Fruit fly (Drosophila melanogaster) whole organism, embryonic: ENCODE results near the gene CG17224.

Source experiments
- Adf1 ChIP-seq: fragments of 200-800 bp; sonication (Bioruptor generic); IDR thresholded peaks from 2 replicates; pipeline ENCODE4 v1.3.6; 2022; ENCODE audit warnings: missing biosample characterization, missing genetic modification characterization
- B-H2 ChIP-seq: fragments of 200-800 bp; sonication (Bioruptor generic); optimal IDR thresholded peaks from 2 replicates; lab custom pipeline; 2018; ENCODE audit warnings: missing biosample characterization, mild to moderate bottlenecking, missing genetic modification characterization
- CG10321 ChIP-seq: fragments of 200-800 bp; sonication (Bioruptor generic); IDR thresholded peaks from 2 replicates; pipeline ENCODE4 v1.3.6; 2022; ENCODE audit warnings: missing biosample characterization, missing genetic modification characterization
- CG11093 ChIP-seq: fragments of 200-800 bp; sonication (Bioruptor generic); IDR thresholded peaks from 3 replicates; pipeline ENCODE4 v1.3.6; 2022; ENCODE audit warnings: missing biosample characterization, missing genetic modification characterization
- CG11695 ChIP-seq: fragments of 200-800 bp; sonication (Bioruptor generic); IDR thresholded peaks from 3 replicates; pipeline ENCODE4 v1.3.6; 2022; ENCODE audit warnings: missing biosample characterization, missing genetic modification characterization
- CG17328 ChIP-seq: fragments of 200-800 bp; sonication (Bioruptor generic); IDR thresholded peaks from 2 replicates; pipeline ENCODE4 v1.3.6; 2022; ENCODE audit warnings: missing biosample characterization, missing genetic modification characterization
- CG2120 ChIP-seq: fragments of 200-800 bp; sonication (Bioruptor generic); optimal IDR thresholded peaks from 3 replicates; lab custom pipeline; 2016; ENCODE audit warnings: missing biosample characterization, missing genetic modification characterization
- CG30431 ChIP-seq: fragments of 200-800 bp; sonication (Bioruptor generic); optimal IDR thresholded peaks from 2 replicates; lab custom pipeline; 2017; ENCODE audit warnings: missing biosample characterization, missing genetic modification characterization
- CG31388 ChIP-seq: fragments of 200-800 bp; sonication (Bioruptor generic); optimal IDR thresholded peaks from 2 replicates; lab custom pipeline; 2016; ENCODE audit warnings: missing biosample characterization, missing genetic modification characterization
- CG3838 ChIP-seq: fragments of 200-800 bp; sonication (Bioruptor generic); optimal IDR thresholded peaks from 3 replicates; lab custom pipeline; 2016; ENCODE audit warnings: missing biosample characterization, missing genetic modification characterization
- CG3995 ChIP-seq: fragments of 200-800 bp; sonication (Bioruptor generic); optimal IDR thresholded peaks from 3 replicates; lab custom pipeline; 2016; ENCODE audit warnings: missing biosample characterization, missing genetic modification characterization
- CG4328 ChIP-seq: fragments of 200-800 bp; sonication (Bioruptor generic); optimal IDR thresholded peaks from 3 replicates; lab custom pipeline; 2017; ENCODE audit warnings: missing biosample characterization, missing genetic modification reagents, missing genetic modification characterization
- CkIIα-i1 ChIP-seq: fragments of 200-800 bp; sonication (Bioruptor generic); IDR thresholded peaks from 2 replicates; pipeline ENCODE4 v1.3.6; 2022; ENCODE audit warnings: missing biosample characterization, missing genetic modification characterization
- Elba2 ChIP-seq: fragments of 200-800 bp; sonication (Bioruptor generic); optimal IDR thresholded peaks from 3 replicates; lab custom pipeline; 2016; ENCODE audit warnings: missing biosample characterization, missing genetic modification characterization
- Ets97D ChIP-seq: fragments of 200-800 bp; sonication (Bioruptor generic); optimal IDR thresholded peaks from 3 replicates; lab custom pipeline; 2016; ENCODE audit warnings: missing biosample characterization, missing genetic modification characterization
- Gug ChIP-seq: fragments of 200-800 bp; sonication (Bioruptor generic); IDR thresholded peaks from 4 replicates; pipeline ENCODE4 v1.3.6; 2022; ENCODE audit warnings: missing biosample characterization, missing genetic modification characterization
- Hr39 ChIP-seq: fragments of >200 bp; optimal IDR thresholded peaks from 2 replicates; lab custom pipeline; 2017
- Hr51 ChIP-seq, 2 experiments: fragments of 200-800 bp; sonication (Bioruptor generic); optimal IDR thresholded peaks; 2 replicates in 1 of 2; 3 replicates in 1 of 2; lab custom pipeline; 2016 to 2018; ENCODE audit warnings: missing biosample characterization in 2 of 2, missing genetic modification characterization in 2 of 2, mild to moderate bottlenecking in 1 of 2, moderate library complexity in 1 of 2
- Jarid2 ChIP-seq: fragments of 200-800 bp; sonication (Bioruptor generic); optimal IDR thresholded peaks from 3 replicates; lab custom pipeline; 2017; ENCODE audit warnings: mild to moderate bottlenecking, missing biosample characterization, missing genetic modification reagents, missing genetic modification characterization
- Lhr ChIP-seq: fragments of 200-800 bp; sonication (Bioruptor generic); optimal IDR thresholded peaks from 3 replicates; lab custom pipeline; 2017; ENCODE audit warnings: mild to moderate bottlenecking, missing biosample characterization, missing genetic modification reagents, missing genetic modification characterization
- Meics ChIP-seq: fragments of 200-800 bp; sonication (Bioruptor generic); optimal IDR thresholded peaks from 2 replicates; lab custom pipeline; 2017; ENCODE audit warnings: missing biosample characterization, mild to moderate bottlenecking, missing genetic modification characterization
- Nf-YA ChIP-seq: fragments of 200-800 bp; sonication (Bioruptor generic); IDR thresholded peaks from 2 replicates; pipeline ENCODE4 v1.3.6; 2022; ENCODE audit warnings: missing biosample characterization, missing genetic modification characterization
- Ssrp ChIP-seq: fragments of 200-800 bp; sonication (Bioruptor generic); optimal IDR thresholded peaks from 2 replicates; lab custom pipeline; 2018; ENCODE audit warnings: missing biosample characterization, mild to moderate bottlenecking, missing genetic modification characterization, moderate library complexity
- Taf1 ChIP-seq: fragments of 200-800 bp; sonication (Bioruptor generic); IDR thresholded peaks from 2 replicates; pipeline ENCODE4 v1.3.6; 2022; ENCODE audit warnings: missing biosample characterization, missing genetic modification characterization
- Tbp ChIP-seq: fragments of >200 bp; optimal IDR thresholded peaks from 2 replicates; lab custom pipeline; 2018; ENCODE audit warnings: missing biosample characterization, missing genetic modification characterization
- al ChIP-seq: fragments of 200-800 bp; sonication (Bioruptor generic); IDR thresholded peaks from 2 replicates; pipeline ENCODE4 v1.3.6; 2022; ENCODE audit warnings: missing biosample characterization, missing genetic modification characterization
- ara ChIP-seq: fragments of 200-800 bp; sonication (Bioruptor generic); IDR thresholded peaks from 2 replicates; pipeline ENCODE4 v1.3.6; 2022; ENCODE audit warnings: missing biosample characterization, missing genetic modification characterization
- ash1 ChIP-seq: fragments of 200-800 bp; sonication (Bioruptor generic); optimal IDR thresholded peaks from 2 replicates; lab custom pipeline; 2018; ENCODE audit warnings: missing biosample characterization, mild to moderate bottlenecking, missing genetic modification characterization
- bowl ChIP-seq: fragments of 200-800 bp; sonication (Bioruptor generic); IDR thresholded peaks from 2 replicates; pipeline ENCODE4 v1.3.6; 2022; ENCODE audit warnings: missing biosample characterization, missing genetic modification characterization
- chn ChIP-seq: fragments of 200-800 bp; sonication (Bioruptor generic); optimal IDR thresholded peaks from 2 replicates; lab custom pipeline; 2016; ENCODE audit warnings: missing biosample characterization, missing genetic modification characterization
- dan ChIP-seq: fragments of 200-800 bp; sonication (Bioruptor generic); IDR thresholded peaks from 2 replicates; pipeline ENCODE4 v1.3.6; 2022; ENCODE audit warnings: missing biosample characterization, missing genetic modification characterization
- dm ChIP-seq: fragments of 200-800 bp; sonication (Bioruptor generic); optimal IDR thresholded peaks from 3 replicates; lab custom pipeline; 2016; ENCODE audit warnings: missing biosample characterization, missing genetic modification characterization
- emc ChIP-seq: fragments of 200-800 bp; sonication (Bioruptor generic); optimal IDR thresholded peaks from 2 replicates; lab custom pipeline; 2016; ENCODE audit warnings: missing biosample characterization, missing genetic modification characterization
- esg ChIP-seq: fragments of 200-800 bp; sonication (Bioruptor generic); conservative IDR thresholded peaks from 2 replicates; pipeline ENCODE4 v1.3.6; 2022; ENCODE audit warnings: missing biosample characterization, missing genetic modification characterization
- gem ChIP-seq: fragments of 200-800 bp; sonication (Bioruptor generic); optimal IDR thresholded peaks from 2 replicates; lab custom pipeline; 2019; ENCODE audit warnings: missing biosample characterization, mild to moderate bottlenecking, missing genetic modification characterization, moderate library complexity
- grn ChIP-seq: fragments of 200-800 bp; sonication (Bioruptor generic); optimal IDR thresholded peaks from 3 replicates; lab custom pipeline; 2017; ENCODE audit warnings: missing biosample characterization, missing genetic modification characterization
- gsb-n ChIP-seq: fragments of 200-800 bp; sonication (Bioruptor generic); optimal IDR thresholded peaks from 3 replicates; lab custom pipeline; 2018; ENCODE audit warnings: missing biosample characterization, mild to moderate bottlenecking, missing genetic modification characterization
- inv ChIP-seq: fragments of 200-800 bp; sonication (Bioruptor generic); IDR thresholded peaks from 2 replicates; pipeline ENCODE4 v1.3.6; 2022; ENCODE audit warnings: missing biosample characterization, missing genetic modification characterization; ENCODE audit not compliant: partially characterized antibody
- jigr1 ChIP-seq: fragments of 200-800 bp; sonication (Bioruptor generic); IDR thresholded peaks from 3 replicates; pipeline ENCODE4 v1.3.6; 2022; ENCODE audit warnings: missing biosample characterization, missing genetic modification characterization
- jumu ChIP-seq: fragments of 200-800 bp; sonication (Bioruptor generic); optimal IDR thresholded peaks from 3 replicates; lab custom pipeline; 2016; ENCODE audit warnings: missing biosample characterization, missing genetic modification characterization
- ken ChIP-seq: fragments of 200-800 bp; sonication (Bioruptor generic); IDR thresholded peaks from 3 replicates; pipeline ENCODE4 v1.3.6; 2022; ENCODE audit warnings: missing biosample characterization, missing genetic modification characterization
- knrl ChIP-seq: fragments of 200-800 bp; sonication (Bioruptor generic); IDR thresholded peaks from 3 replicates; pipeline ENCODE4 v1.3.6; 2022; ENCODE audit warnings: missing biosample characterization, missing genetic modification characterization; ENCODE audit not compliant: partially characterized antibody
- lov ChIP-seq, 2 experiments: fragments of 200-800 bp in 1 of 2; fragments of >200 bp in 1 of 2; sonication (Bioruptor generic) in 1 of 2; IDR thresholded peaks in 1 of 2; optimal IDR thresholded peaks in 1 of 2; 2 replicates in 1 of 2; 3 replicates in 1 of 2; pipeline versions ENCODE4 v1.3.6 to Lab custom; 2017 to 2022; ENCODE audit warnings: missing biosample characterization in 1 of 2, missing genetic modification characterization in 1 of 2
- maf-S ChIP-seq: fragments of 200-800 bp; sonication (Bioruptor generic); optimal IDR thresholded peaks from 2 replicates; lab custom pipeline; 2016; ENCODE audit warnings: missing biosample characterization, missing genetic modification characterization
- mam ChIP-seq: fragments of 200-800 bp; sonication (Bioruptor generic); optimal IDR thresholded peaks from 3 replicates; lab custom pipeline; 2016; ENCODE audit warnings: missing biosample characterization, missing genetic modification characterization
- nau ChIP-seq: fragments of 200-800 bp; sonication (Bioruptor generic); optimal IDR thresholded peaks from 3 replicates; lab custom pipeline; 2017; ENCODE audit warnings: missing biosample characterization, mild to moderate bottlenecking, missing genetic modification characterization, missing genetic modification reagents
- p53 ChIP-seq: fragments of 200-800 bp; sonication (Bioruptor generic); optimal IDR thresholded peaks from 2 replicates; lab custom pipeline; 2016; ENCODE audit warnings: missing biosample characterization, missing genetic modification characterization
- pum ChIP-seq: fragments of 200-800 bp; sonication (Bioruptor generic); optimal IDR thresholded peaks from 2 replicates; lab custom pipeline; 2016; ENCODE audit warnings: missing biosample characterization, missing genetic modification characterization
- pzg ChIP-seq: fragments of 200-800 bp; sonication (Bioruptor generic); optimal IDR thresholded peaks from 3 replicates; lab custom pipeline; 2018; ENCODE audit warnings: missing biosample characterization, mild to moderate bottlenecking, missing genetic modification characterization, moderate library complexity
- ranshi ChIP-seq: fragments of 200-800 bp; sonication (Bioruptor generic); IDR thresholded peaks from 2 replicates; pipeline ENCODE4 v1.3.6; 2022; ENCODE audit warnings: missing biosample characterization, missing genetic modification characterization
- sd ChIP-seq: fragments of 200-800 bp; sonication (Bioruptor generic); optimal IDR thresholded peaks from 3 replicates; lab custom pipeline; 2018; ENCODE audit warnings: missing biosample characterization, mild to moderate bottlenecking, missing genetic modification characterization, moderate library complexity
- sim ChIP-seq: fragments of 200-800 bp; sonication (Bioruptor generic); IDR thresholded peaks from 2 replicates; pipeline ENCODE4 v1.3.6; 2022; ENCODE audit warnings: missing biosample characterization, missing genetic modification characterization
- zen2 ChIP-seq: fragments of 200-800 bp; sonication (Bioruptor generic); IDR thresholded peaks from 3 replicates; pipeline ENCODE4 v1.3.6; 2022; ENCODE audit warnings: missing biosample characterization, missing genetic modification characterization; ENCODE audit not compliant: partially characterized antibody

Gene CG17224

DNA sequence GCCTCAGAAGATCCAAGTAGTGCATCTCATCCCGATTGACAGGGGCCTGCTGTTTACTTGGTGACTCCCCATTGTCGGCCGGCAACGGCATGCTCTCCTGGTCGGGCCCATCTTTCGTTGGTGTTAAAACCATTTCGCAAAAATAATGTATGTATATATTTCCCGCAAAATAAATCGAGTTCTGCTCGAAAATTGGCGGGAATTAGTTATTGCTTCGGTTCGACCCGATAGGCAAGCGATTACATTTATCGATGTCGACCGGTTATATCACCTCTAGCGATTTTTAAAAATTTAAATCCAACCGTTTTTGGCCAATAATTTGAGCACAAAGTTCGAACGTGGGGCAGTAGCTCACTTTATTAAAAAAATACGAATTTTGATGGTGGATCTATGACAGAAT is 48.7 kb downstream of the CG17224 start, which contains the start of gene Ts (continued):
- TF ChIP-seq Tbp (no peak), Nf-YA (no peak), CG11093 (GFP tag; lab: Robert Waterston, UW) (no peak), sim (GFP tag; lab: Robert Waterston, UW) (no peak), B-H2 (GFP tag; lab: Kevin White, UChicago) (no peak), gem (tag; lab: Kevin White, UChicago) (no peak), inv (peak; percentile 43; the same call in 1 of the 2 replicates), Meics (no peak), emc (GFP tag; lab: Kevin White, UChicago) (no peak), jumu (GFP tag; lab: Kevin White, UChicago) (no peak), dm (GFP tag; lab: Kevin White, UChicago) (no peak), grn (GFP tag; lab: Kevin White, UChicago) (no peak), Hr51 (GFP tag; optimal IDR thresholded peaks at IDR 0.05; lab: Kevin White, UChicago) (no peak), maf-S (GFP tag; lab: Kevin White, UChicago) (no peak), gsb-n (tag; lab: Kevin White, UChicago) (no peak), CkIIα-i1 (GFP tag; lab: Robert Waterston, UW) (no peak), CG31388 (no peak), mam (GFP tag; lab: Kevin White, UChicago) (no peak), pum (GFP tag; lab: Kevin White, UChicago) (no peak), bowl (GFP tag; lab: Robert Waterston, UW) (no peak), CG10321 (GFP tag; lab: Robert Waterston, UW) (no peak), ken (no peak), Elba2 (GFP tag; lab: Kevin White, UChicago) (no peak), ash1 (no peak), Jarid2 (no peak), Gug (GFP tag; lab: Robert Waterston, UW) (no peak), nau (GFP tag; lab: Kevin White, UChicago) (no peak), al (GFP tag; lab: Robert Waterston, UW) (no peak), CG11695 (GFP tag; lab: Robert Waterston, UW) (no peak), chn (no peak), CG3995 (GFP tag; lab: Kevin White, UChicago) (no peak), CG2120 (no peak), CG3838 (GFP tag; lab: Kevin White, UChicago) (no peak), Adf1 (no peak), jigr1 (GFP tag; lab: Robert Waterston, UW) (no peak), CG30431 (GFP tag; lab: Kevin White, UChicago) (no peak), dan (GFP tag; lab: Robert Waterston, UW) (no peak), CG17328 (no peak), Taf1 (no peak), knrl (GFP tag; lab: Robert Waterston, UW) (peak; percentile 56; the same call in 2 of the 3 replicates), p53 (GFP tag; lab: Kevin White, UChicago) (no peak), pzg (GFP tag; lab: Kevin White, UChicago) (peak; percentile 60), sd (tag; lab: Kevin White, UChicago) (no peak), lov (optimal IDR thresholded peaks at IDR 0.05; lab: Kevin White, UChicago) (no peak), lov (GFP tag; IDR thresholded peaks at IDR 0.05; lab: Robert Waterston, UW) (no peak), zen2 (GFP tag; lab: Robert Waterston, UW) (peak; percentile 76), Hr39 (lab: Kevin White, UChicago) (no peak), Ssrp (no peak), ranshi (GFP tag; lab: Robert Waterston, UW) (no peak), esg (no peak), CG4328 (no peak), Lhr (GFP tag; lab: Kevin White, UChicago) (no peak), ara (no peak), Ets97D (GFP tag; lab: Kevin White, UChicago) (peak; percentile 60)
